Worm (Caenorhabditis elegans): Measurements from ENCODE around the gene F54C9.11.

The F54C9.11 gene

ce11 chrII:8607662-8608061 is 22.8 kb upstream of the F54C9.11 start, which contains the start of gene F28C6.10:
Gene F28C6.10 (plus strand): TSS chrII:8607962.
- TF ChIP-seq dao-5 (tag; optimal IDR thresholded peaks at IDR 0.05) (no peak), him-1 (tag; optimal IDR thresholded peaks at IDR 0.05) (no peak), W03F9.2 (tag; optimal IDR thresholded peaks at IDR 0.05) (no peak)

ce11 chrII:8606549-8606948 is 21.7 kb upstream of the F54C9.11 start, which contains the start of gene F28C6.8:
Gene F28C6.8 (plus strand): TSS chrII:8606849.
- no peak for TF ChIP-seq dao-5 (tag; optimal IDR thresholded peaks at IDR 0.05)
- TF ChIP-seq W03F9.2 (tag; optimal IDR thresholded peaks at IDR 0.05): no peak

- no peak for TF ChIP-seq him-1 (tag; optimal IDR thresholded peaks at IDR 0.05)
- TF ChIP-seq dao-5 (tag; optimal IDR thresholded peaks at IDR 0.05): peak; percentile 53
- TF ChIP-seq W03F9.2 (tag; optimal IDR thresholded peaks at IDR 0.05): peak; percentile 37
Observed at ce11 chrII:8603567-8604359, 18.9 kb upstream of the F54C9.11 start, which contains the start of gene suf-1. Gene suf-1 (plus strand): TSS chrII:8603846.

DNA sequence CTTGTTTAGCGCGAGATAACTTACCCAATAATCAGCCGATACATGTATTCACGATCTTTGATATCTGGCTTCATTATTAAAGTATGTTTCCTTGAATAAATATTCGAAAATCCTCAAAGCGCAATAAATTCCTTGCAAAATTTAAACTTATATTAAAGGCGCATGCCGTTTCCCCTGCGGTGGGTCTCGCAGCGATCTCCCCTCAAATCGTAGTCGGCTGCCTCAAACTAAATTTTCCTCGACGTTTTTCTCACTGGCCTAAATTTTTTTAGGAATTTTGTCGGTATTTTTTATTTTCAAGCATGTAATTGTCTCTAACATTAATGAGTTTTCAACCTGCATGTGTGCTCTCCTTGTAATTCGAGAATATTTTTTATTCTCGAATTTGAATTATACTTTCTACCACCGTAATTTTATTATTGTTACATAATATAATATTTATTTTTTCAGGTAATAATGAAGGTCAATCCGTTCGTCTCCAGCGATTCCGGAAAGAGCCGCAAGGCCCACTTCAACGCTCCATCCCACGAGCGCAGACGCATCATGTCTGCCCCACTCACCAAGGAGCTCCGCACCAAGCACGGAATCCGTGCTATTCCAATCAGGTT is 17.6 kb upstream of the F54C9.11 start, which contains the start of the genes cpf-1 and rpl-26:
TSS of gene cpf-1 (minus strand) at position 104 of the 608 bp plus-strand sequence.
TSS of gene rpl-26 (plus strand) at position 449 of the 608 bp plus-strand sequence.
- TF ChIP-seq dao-5 (tag; optimal IDR thresholded peaks at IDR 0.05) (no peak), him-1 (tag; optimal IDR thresholded peaks at IDR 0.05) (no peak), W03F9.2 (tag; optimal IDR thresholded peaks at IDR 0.05) (no peak)

ce11 chrII:8600165-8600564 is 15.3 kb upstream of the F54C9.11 start, which contains the start of gene pigg-1:
Gene pigg-1 (minus strand): TSS chrII:8600265.
- TF ChIP-seq dao-5 (tag; optimal IDR thresholded peaks at IDR 0.05): no peak
- no peak for TF ChIP-seq W03F9.2 (tag; optimal IDR thresholded peaks at IDR 0.05)
- no peak for TF ChIP-seq him-1 (tag; optimal IDR thresholded peaks at IDR 0.05)

DNA sequence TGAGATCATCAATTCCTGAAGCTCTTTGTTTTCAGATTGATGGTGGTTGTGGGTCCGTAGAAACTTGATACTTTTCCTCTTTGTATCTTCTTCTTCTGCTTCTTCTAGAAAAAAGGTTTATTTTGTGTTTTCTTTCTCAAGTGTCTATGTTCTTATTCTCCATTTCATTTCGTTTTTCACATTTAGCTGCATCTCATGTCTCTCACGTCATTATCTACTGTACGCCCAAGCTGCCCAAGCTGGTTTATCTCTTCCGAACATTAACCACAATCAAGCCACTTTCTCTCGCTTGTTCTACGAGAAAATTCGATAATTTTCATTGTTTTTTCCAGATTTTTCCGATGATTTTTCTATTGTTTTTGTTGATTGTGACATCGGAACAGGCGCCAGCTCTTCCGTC is 14.3 kb upstream of the F54C9.11 start, which contains the start of gene F28C6.5:
TSS of gene F28C6.5 (plus strand) at position 301 of the 400 bp plus-strand sequence.
- TF ChIP-seq dao-5 (tag; optimal IDR thresholded peaks at IDR 0.05): no peak
- TF ChIP-seq W03F9.2 (tag; optimal IDR thresholded peaks at IDR 0.05): no peak
- no peak for TF ChIP-seq him-1 (tag; optimal IDR thresholded peaks at IDR 0.05)

DNA sequence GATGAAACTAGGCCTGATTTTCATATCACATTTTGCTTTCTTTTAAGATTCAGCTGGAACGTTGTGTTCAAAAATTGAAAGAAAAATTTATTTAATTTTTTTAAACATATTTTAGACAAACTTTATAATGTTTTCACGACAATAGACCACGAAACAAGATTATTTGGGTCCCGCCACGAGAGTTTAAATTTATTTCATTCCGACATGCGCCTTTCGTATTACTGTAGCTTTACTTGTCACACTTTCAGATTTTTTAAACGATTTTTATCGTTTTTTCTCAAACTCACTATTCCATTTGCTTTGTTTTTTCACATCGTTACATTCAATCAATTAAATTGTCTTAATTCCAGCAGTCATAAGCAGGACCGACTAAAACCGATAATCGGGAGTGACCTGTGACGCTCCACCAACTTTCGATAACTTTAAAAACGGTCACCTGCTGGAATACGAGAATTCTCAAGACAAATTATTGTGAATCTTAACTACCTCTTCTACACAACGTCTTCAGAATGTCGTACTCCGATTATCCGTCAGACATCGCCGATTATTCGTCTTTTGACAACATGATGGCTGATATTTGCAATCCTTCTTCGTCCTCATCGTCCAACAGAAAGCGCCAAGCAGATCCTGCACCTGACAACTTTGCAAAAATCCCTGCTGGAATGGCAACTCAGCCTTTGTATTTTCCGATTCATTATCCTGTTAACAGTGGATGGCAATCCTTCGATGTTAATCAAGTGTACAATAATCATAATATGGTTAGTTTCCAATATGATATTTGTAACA is 9.1 kb upstream of the F54C9.11 start, which contains the start of gene aptf-3:
TSS of gene aptf-3 (plus strand) at position 351 of the 786 bp plus-strand sequence.
- TF ChIP-seq dao-5 (tag; optimal IDR thresholded peaks at IDR 0.05): no peak
- no peak for TF ChIP-seq W03F9.2 (tag; optimal IDR thresholded peaks at IDR 0.05)
- no peak for TF ChIP-seq him-1 (tag; optimal IDR thresholded peaks at IDR 0.05)

- TF ChIP-seq dao-5 (tag; optimal IDR thresholded peaks at IDR 0.05) (no peak), W03F9.2 (tag; optimal IDR thresholded peaks at IDR 0.05) (no peak), him-1 (tag; optimal IDR thresholded peaks at IDR 0.05) (no peak)
Observed at ce11 chrII:8590684-8591083, 5.8 kb upstream of the F54C9.11 start, which contains the start of gene aptf-4. Gene aptf-4 (plus strand): TSS chrII:8590984.

DNA sequence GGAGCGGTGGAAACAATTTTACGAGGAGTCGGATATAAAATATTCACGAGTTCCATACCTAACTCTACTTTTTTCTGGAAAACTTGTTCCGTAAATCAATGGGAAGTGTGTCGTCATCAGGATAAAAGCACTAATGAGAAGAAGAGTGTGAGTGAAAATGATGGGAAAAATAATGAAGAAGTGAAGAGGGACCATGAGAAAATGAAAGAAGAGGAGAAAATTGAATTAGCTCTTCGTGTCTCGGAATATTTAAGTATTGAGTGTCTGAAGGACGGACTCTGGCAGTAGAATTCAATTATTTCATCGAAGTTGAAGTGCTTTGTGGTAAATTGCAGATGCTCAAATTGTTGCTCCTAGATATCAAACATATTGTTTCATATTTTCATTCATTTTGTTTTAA is 4.3 kb upstream of the F54C9.11 start:
- no peak for TF ChIP-seq W03F9.2 (tag; optimal IDR thresholded peaks at IDR 0.05)
- TF ChIP-seq dao-5 (tag; optimal IDR thresholded peaks at IDR 0.05): no peak

- TF ChIP-seq W03F9.2 (tag; optimal IDR thresholded peaks at IDR 0.05) (no peak), him-1 (tag; optimal IDR thresholded peaks at IDR 0.05) (no peak), dao-5 (tag; optimal IDR thresholded peaks at IDR 0.05) (no peak)
Observed at ce11 chrII:8588442-8588841, 3.6 kb upstream of the F54C9.11 start.

ce11 chrII:8587660-8588230 is 2.9 kb upstream of the F54C9.11 start:
- no peak for TF ChIP-seq him-1 (tag; optimal IDR thresholded peaks at IDR 0.05)
- no peak for TF ChIP-seq dao-5 (tag; optimal IDR thresholded peaks at IDR 0.05)
- no peak for TF ChIP-seq W03F9.2 (tag; optimal IDR thresholded peaks at IDR 0.05)

- TF ChIP-seq W03F9.2 (tag; optimal IDR thresholded peaks at IDR 0.05) (no peak), him-1 (tag; optimal IDR thresholded peaks at IDR 0.05) (no peak), dao-5 (tag; optimal IDR thresholded peaks at IDR 0.05) (no peak)
Observed at ce11 chrII:8585921-8586320, 1.0 kb upstream of the F54C9.11 start.

DNA sequence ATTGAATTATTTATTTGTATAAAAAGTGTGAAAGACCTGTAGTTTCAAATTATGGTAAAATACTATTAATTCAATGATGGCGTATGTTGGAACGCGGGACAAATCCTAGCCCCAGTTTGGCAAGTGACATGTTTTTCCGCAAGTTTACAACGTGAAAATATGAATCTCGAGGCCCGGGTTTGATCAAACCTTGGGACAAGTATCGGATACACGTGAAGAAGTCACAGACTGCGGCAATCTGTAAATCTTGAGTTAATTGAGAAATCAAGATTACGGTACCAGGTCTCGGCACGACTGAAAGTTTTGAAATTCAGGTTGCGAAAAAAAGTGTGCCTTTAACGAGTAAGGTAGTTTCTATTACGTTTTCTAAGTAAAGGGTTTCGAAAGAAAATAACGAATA is 1.9 kb downstream of the F54C9.11 start:
- TF ChIP-seq W03F9.2 (tag; optimal IDR thresholded peaks at IDR 0.05) (no peak), dao-5 (tag; optimal IDR thresholded peaks at IDR 0.05) (no peak), him-1 (tag; optimal IDR thresholded peaks at IDR 0.05) (no peak)
